Worm (Caenorhabditis elegans): ENCODE results near the gene col-109.

- TF ChIP-seq ama-1 (optimal IDR thresholded peaks at IDR 0.05) (no peak), tbx-7 (tag; optimal IDR thresholded peaks at IDR 0.05) (no peak), ceh-18 (tag; optimal IDR thresholded peaks at IDR 0.05) (no peak), sox-2 (GFP tag; IDR thresholded peaks at IDR 0.05) (no peak), C08G9.2 (tag; optimal IDR thresholded peaks at IDR 0.05) (no peak), nhr-11 (tag; optimal IDR thresholded peaks at IDR 0.05) (no peak), pros-1 (tag; optimal IDR thresholded peaks at IDR 0.05) (no peak)
Observed at ce11 chrIV:1842314-1842713, 22.3 kb upstream of the col-109 start.

All from whole organism, late embryonic.